Worm (Caenorhabditis elegans) whole organism, young adult: ENCODE measurements around the gene F45C12.17.
A peak's percentile ranks its signal among the peaks of the same experiment; 100 is the strongest.

ENCODE experiments used
- B0261.1 ChIP-seq: sonication (generic microtip); optimal IDR thresholded peaks from 2 replicates; lab custom pipeline; 2016; ENCODE audit warnings: mild to moderate bottlenecking, missing genetic modification characterization, moderate library complexity, missing compliant biosample characterization
- C17E4.6 ChIP-seq: fragments of 200-800 bp; sonication (Bioruptor generic); IDR thresholded peaks from 2 replicates; pipeline ENCODE4 v1.3.6; 2022; ENCODE audit warnings: missing genetic modification reagents, missing genetic modification characterization, missing compliant biosample characterization
- F23B12.7 ChIP-seq: sonication (generic microtip); optimal IDR thresholded peaks from 2 replicates; lab custom pipeline; 2017; ENCODE audit warnings: missing genetic modification characterization, mild to moderate bottlenecking, missing compliant biosample characterization, antibody characterized with exemption, moderate library complexity; ENCODE audit not compliant: insufficient read depth
- F33H1.4 ChIP-seq: fragments of 200-800 bp; sonication (Bioruptor generic); IDR thresholded peaks from 2 replicates; pipeline ENCODE4 v1.3.6; 2022; ENCODE audit warnings: missing genetic modification reagents, missing genetic modification characterization, missing compliant biosample characterization
- F52B5.7 ChIP-seq: sonication (generic microtip); optimal IDR thresholded peaks from 2 replicates; lab custom pipeline; 2016; ENCODE audit warnings: mild to moderate bottlenecking, missing genetic modification characterization, missing compliant biosample characterization
- F57C9.4 ChIP-seq: sonication (generic microtip); optimal IDR thresholded peaks from 2 replicates; lab custom pipeline; 2017; ENCODE audit warnings: mild to moderate bottlenecking, missing genetic modification characterization, missing compliant biosample characterization
- T26A5.8 ChIP-seq: sonication (generic microtip); optimal IDR thresholded peaks from 2 replicates; lab custom pipeline; 2016; ENCODE audit warnings: missing genetic modification characterization, missing compliant biosample characterization
- Y79H2A.3 ChIP-seq: fragments of 200-800 bp; sonication (Bioruptor generic); conservative IDR thresholded peaks from 2 replicates; pipeline ENCODE4 v1.3.6; 2022; ENCODE audit warnings: missing genetic modification reagents, missing genetic modification characterization, missing compliant biosample characterization
- ama-1 ChIP-seq, 3 experiments: fragments of 150-350 bp in 1 of 3; sonication (generic microtip) in 2 of 3; optimal IDR thresholded peaks; 2 replicates each; lab custom pipeline; 2014 to 2018; ENCODE audit warnings: missing biosample characterization in 2 of 3, missing genetic modification characterization in 2 of 3, missing genetic modification reagents in 2 of 3
- aptf-2 ChIP-seq: fragments of 200-800 bp; sonication (Bioruptor generic); conservative IDR thresholded peaks from 2 replicates; pipeline ENCODE4 v1.3.6; 2022; ENCODE audit warnings: missing genetic modification reagents, missing genetic modification characterization, missing compliant biosample characterization
- athp-1 ChIP-seq: sonication (generic microtip); optimal IDR thresholded peaks from 2 replicates; lab custom pipeline; 2017; ENCODE audit warnings: mild to moderate bottlenecking, missing genetic modification characterization, missing compliant biosample characterization
- attf-6 ChIP-seq: fragments of 200-800 bp; sonication (Bioruptor generic); IDR thresholded peaks from 2 replicates; pipeline ENCODE4 v1.3.6; 2022; ENCODE audit warnings: missing genetic modification reagents, missing genetic modification characterization, missing compliant biosample characterization
- bed-2 ChIP-seq: fragments of 200-800 bp; sonication (Bioruptor generic); IDR thresholded peaks from 2 replicates; pipeline ENCODE4 v1.3.6; 2022; ENCODE audit warnings: missing genetic modification reagents, missing genetic modification characterization, missing compliant biosample characterization
- ceh-58 ChIP-seq: fragments of 200-800 bp; sonication (Bioruptor generic); IDR thresholded peaks from 2 replicates; pipeline ENCODE4 v1.3.6; 2022; ENCODE audit warnings: missing genetic modification characterization, missing compliant biosample characterization
- ceh-79 ChIP-seq: sonication (generic microtip); optimal IDR thresholded peaks from 2 replicates; lab custom pipeline; 2017; ENCODE audit warnings: mild to moderate bottlenecking, missing genetic modification characterization, missing compliant biosample characterization
- efl-1 ChIP-seq: fragments of 150-350 bp; optimal IDR thresholded peaks from 2 replicates; lab custom pipeline; 2014; ENCODE audit warnings: missing biosample characterization, missing genetic modification reagents, missing genetic modification characterization
- ets-4 ChIP-seq: fragments of 200-800 bp; sonication (Bioruptor generic); optimal IDR thresholded peaks from 2 replicates; lab custom pipeline; 2018; ENCODE audit warnings: mild to moderate bottlenecking, missing genetic modification characterization, missing compliant biosample characterization
- hmg-20 ChIP-seq: fragments of 200-800 bp; sonication (Bioruptor generic); IDR thresholded peaks from 2 replicates; pipeline ENCODE4 v1.3.6; 2022; ENCODE audit warnings: missing genetic modification reagents, missing genetic modification characterization, missing compliant biosample characterization
- hrde-1 ChIP-seq: sonication (generic microtip); optimal IDR thresholded peaks from 2 replicates; lab custom pipeline; 2016; ENCODE audit warnings: missing genetic modification characterization, mild to moderate bottlenecking, missing compliant biosample characterization, moderate library complexity, missing genotype, missing genetic modification reagents, borderline replicate concordance
- lag-1 ChIP-seq: fragments of 200-800 bp; sonication (Bioruptor generic); IDR thresholded peaks from 2 replicates; pipeline ENCODE4 v1.3.6; 2022; ENCODE audit warnings: missing genetic modification reagents, missing genetic modification characterization, missing compliant biosample characterization
- lin-26 ChIP-seq: fragments of 200-800 bp; sonication (Bioruptor generic); IDR thresholded peaks from 2 replicates; pipeline ENCODE4 v1.3.6; 2022; ENCODE audit warnings: missing genetic modification reagents, missing genetic modification characterization, missing compliant biosample characterization
- lin-54 ChIP-seq: fragments of 200-800 bp; sonication (Bioruptor generic); optimal IDR thresholded peaks from 2 replicates; lab custom pipeline; 2018; ENCODE audit warnings: mild to moderate bottlenecking, missing genetic modification characterization, missing compliant biosample characterization
- nfyb-1 ChIP-seq: fragments of 200-800 bp; sonication (Bioruptor generic); IDR thresholded peaks from 2 replicates; pipeline ENCODE4 v1.3.6; 2022; ENCODE audit warnings: missing genetic modification reagents, missing genetic modification characterization, missing compliant biosample characterization
- nhr-120 ChIP-seq: fragments of 200-800 bp; sonication (Bioruptor generic); IDR thresholded peaks from 2 replicates; pipeline ENCODE4 v1.3.6; 2022; ENCODE audit warnings: missing genetic modification characterization, missing compliant biosample characterization
- nhr-80 ChIP-seq: sonication (generic microtip); optimal IDR thresholded peaks from 2 replicates; lab custom pipeline; 2016; ENCODE audit warnings: missing genetic modification characterization, missing compliant biosample characterization
- rcor-1 ChIP-seq: fragments of 200-800 bp; sonication (Bioruptor generic); IDR thresholded peaks from 2 replicates; pipeline ENCODE4 v1.3.6; 2022; ENCODE audit warnings: missing genetic modification reagents, missing genetic modification characterization, missing compliant biosample characterization
- repo-1 ChIP-seq: sonication (generic microtip); optimal IDR thresholded peaks from 2 replicates; lab custom pipeline; 2017; ENCODE audit warnings: mild to moderate bottlenecking, missing genetic modification characterization, missing compliant biosample characterization
- rpc-1 ChIP-seq, 2 experiments: fragments of 150-350 bp in 1 of 2; sonication (generic microtip) in 1 of 2; optimal IDR thresholded peaks; 2 replicates each; lab custom pipeline; 2014 to 2018; ENCODE audit warnings: missing biosample characterization in 1 of 2, missing genetic modification characterization in 1 of 2, missing genetic modification reagents in 1 of 2, missing genotype in 1 of 2
- sea-2 ChIP-seq: fragments of 200-800 bp; sonication (Bioruptor generic); IDR thresholded peaks from 2 replicates; pipeline ENCODE4 v1.3.6; 2022; ENCODE audit warnings: missing genetic modification characterization, missing compliant biosample characterization
- snpc-1.1 ChIP-seq: sonication (generic microtip); optimal IDR thresholded peaks from 2 replicates; lab custom pipeline; 2017; ENCODE audit warnings: missing genetic modification characterization, mild to moderate bottlenecking, missing compliant biosample characterization, antibody characterized with exemption, moderate library complexity, missing genotype, missing genetic modification reagents; ENCODE audit not compliant: insufficient read depth
- sptf-2 ChIP-seq: fragments of 200-800 bp; sonication (Bioruptor generic); optimal IDR thresholded peaks from 2 replicates; lab custom pipeline; 2018; ENCODE audit warnings: mild to moderate bottlenecking, missing genetic modification characterization, missing compliant biosample characterization
- tbp1 ChIP-seq: fragments of 200-800 bp; sonication (Bioruptor generic); optimal IDR thresholded peaks from 2 replicates; lab custom pipeline; 2018; ENCODE audit warnings: mild to moderate bottlenecking, missing genetic modification characterization, missing compliant biosample characterization
- tlf-1 ChIP-seq: fragments of 200-800 bp; sonication (Bioruptor generic); optimal IDR thresholded peaks from 2 replicates; lab custom pipeline; 2018; ENCODE audit warnings: mild to moderate bottlenecking, missing genetic modification characterization, missing compliant biosample characterization
- unc-62 ChIP-seq: fragments of 150-350 bp; optimal IDR thresholded peaks from 2 replicates; lab custom pipeline; 2014; ENCODE audit warnings: missing biosample characterization, missing genetic modification reagents, missing genetic modification characterization
- xnd-1 ChIP-seq: sonication (generic microtip); optimal IDR thresholded peaks from 2 replicates; lab custom pipeline; 2016; ENCODE audit warnings: missing genotype, missing genetic modification reagents, missing genetic modification characterization, missing compliant biosample characterization
- zim-3 ChIP-seq: sonication (generic microtip); optimal IDR thresholded peaks from 2 replicates; lab custom pipeline; 2017; ENCODE audit warnings: mild to moderate bottlenecking, missing genetic modification characterization, moderate library complexity, missing compliant biosample characterization
- ztf-25 ChIP-seq: fragments of 200-800 bp; sonication (Bioruptor generic); IDR thresholded peaks from 2 replicates; pipeline ENCODE4 v1.3.6; 2022; ENCODE audit warnings: missing genetic modification reagents, missing genetic modification characterization, missing compliant biosample characterization
- ztf-26 ChIP-seq: sonication (generic microtip); optimal IDR thresholded peaks from 2 replicates; lab custom pipeline; 2017; ENCODE audit warnings: missing genetic modification characterization, missing compliant biosample characterization
- ztf-28 ChIP-seq: fragments of 200-800 bp; sonication (Bioruptor generic); IDR thresholded peaks from 2 replicates; pipeline ENCODE4 v1.3.6; 2022; ENCODE audit warnings: missing genetic modification reagents, missing genetic modification characterization, missing compliant biosample characterization
- ztf-3 ChIP-seq: fragments of 200-800 bp; sonication (Bioruptor generic); optimal IDR thresholded peaks from 2 replicates; lab custom pipeline; 2018; ENCODE audit warnings: mild to moderate bottlenecking, missing genetic modification characterization, missing compliant biosample characterization

The F45C12.17 gene

ce11 chrII:1692827-1693226 is 33.1 kb upstream of the F45C12.17 start, which contains the start of gene fbxc-21:
fbxc-21 (minus strand) TSS chrII:1692927.
- TF ChIP-seq T26A5.8 (tag; lab: Kevin White, UChicago) (no peak), ztf-3 (GFP tag; lab: Kevin White, UChicago) (no peak), repo-1 (tag; lab: Kevin White, UChicago) (no peak), nfyb-1 (GFP tag; lab: Robert Waterston, UW) (no peak), hmg-20 (GFP tag; lab: Robert Waterston, UW) (no peak), ets-4 (GFP tag; lab: Kevin White, UChicago) (no peak), lin-54 (GFP tag; lab: Kevin White, UChicago) (no peak), lag-1 (GFP tag; lab: Robert Waterston, UW) (no peak), snpc-1.1 (tag; lab: Kevin White, UChicago) (no peak), F52B5.7 (tag; lab: Kevin White, UChicago) (no peak), rpc-1 (optimal IDR thresholded peaks at IDR 0.05; lab: Kevin White, UChicago) (no peak), rpc-1 (tag; optimal IDR thresholded peaks at IDR 0.05; lab: Kevin White, UChicago) (no peak), sea-2 (GFP tag; lab: Robert Waterston, UW) (no peak), efl-1 (GFP tag; lab: Kevin White, UChicago) (no peak), ama-1 (optimal IDR thresholded peaks at IDR 0.05; lab: Kevin White, UChicago) (no peak), ama-1 (GFP tag; optimal IDR thresholded peaks at IDR 0.05; lab: Kevin White, UChicago) (no peak), ceh-58 (GFP tag; lab: Robert Waterston, UW) (no peak), zim-3 (tag; lab: Kevin White, UChicago) (no peak), nhr-80 (tag; lab: Kevin White, UChicago) (no peak)

ce11 chrII:1694530-1694929 is 31.4 kb upstream of the F45C12.17 start, which contains the start of gene fbxc-26:
fbxc-26 (minus strand) TSS chrII:1694630.
- TF ChIP-seq efl-1 (GFP tag; lab: Kevin White, UChicago) = no peak
- TF ChIP-seq ets-4 (GFP tag; lab: Kevin White, UChicago) = no peak
- TF ChIP-seq rpc-1 (optimal IDR thresholded peaks at IDR 0.05; lab: Kevin White, UChicago) = no peak
- TF ChIP-seq rpc-1 (tag; optimal IDR thresholded peaks at IDR 0.05; lab: Kevin White, UChicago) = no peak
- no peak for TF ChIP-seq hrde-1
- TF ChIP-seq F33H1.4 = no peak
- no peak for TF ChIP-seq nhr-120
- TF ChIP-seq ztf-26 (tag; lab: Kevin White, UChicago) = no peak

DNA sequence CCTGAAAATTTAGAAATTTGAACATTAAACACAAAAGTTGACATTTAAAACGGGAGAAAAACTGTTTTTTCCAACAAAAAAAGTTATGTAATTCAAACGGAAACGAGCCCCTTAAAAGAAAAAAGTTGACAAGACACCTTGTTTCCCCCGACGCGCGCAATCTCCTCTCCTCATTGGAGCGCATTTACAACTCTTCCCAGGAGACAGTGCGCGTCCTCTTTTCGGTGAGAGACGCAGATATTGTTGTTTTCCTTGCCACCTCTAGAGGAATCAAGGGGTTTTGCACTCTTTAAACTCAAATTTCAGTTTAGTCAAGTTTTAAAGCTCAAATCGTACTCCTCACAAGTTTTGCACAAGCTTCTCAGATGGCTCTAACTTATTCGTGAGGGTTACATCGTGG is 30.1 kb upstream of the F45C12.17 start, which contains the start of gene F58E1.13:
F58E1.13 (minus strand) TSS at position 12 of the 400 bp plus-strand sequence.
- TF ChIP-seq xnd-1 (tag; lab: Kevin White, UChicago) = no peak
- peak; percentile 90 for TF ChIP-seq aptf-2
- no peak for TF ChIP-seq ztf-25 (GFP tag; lab: Robert Waterston, UW)
- TF ChIP-seq efl-1 (GFP tag; lab: Kevin White, UChicago) = peak; percentile 5

ce11 chrII:1700518-1701091 is 25.3 kb upstream of the F45C12.17 start:
- TF ChIP-seq tbp1 (GFP tag; lab: Kevin White, UChicago) (peak; percentile 76), rpc-1 (optimal IDR thresholded peaks at IDR 0.05; lab: Kevin White, UChicago) (peak; percentile 32), rpc-1 (tag; optimal IDR thresholded peaks at IDR 0.05; lab: Kevin White, UChicago) (peak; percentile 66), B0261.1 (tag; lab: Kevin White, UChicago) (peak; percentile 59), lin-26 (GFP tag; lab: Robert Waterston, UW) (peak; percentile 61; the same call in 1 of the 2 replicates)

DNA sequence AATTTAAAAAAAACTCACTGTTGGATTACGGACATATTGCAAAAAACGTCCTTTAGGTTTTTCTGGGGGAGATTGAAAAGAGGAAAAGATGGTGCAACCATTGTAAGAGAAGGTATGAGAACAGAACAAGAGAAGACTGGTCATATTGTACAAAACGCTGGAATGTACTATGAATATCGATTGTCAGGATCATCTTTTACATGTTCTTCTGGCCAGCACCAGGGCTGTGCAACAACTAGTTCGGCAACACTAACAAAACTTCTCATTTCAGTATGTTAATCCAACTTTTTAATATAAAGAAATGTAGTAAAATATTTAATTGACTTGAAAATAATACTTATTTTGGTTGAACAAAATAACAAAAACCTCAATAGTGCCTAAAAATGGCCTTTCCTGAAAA is 22.5 kb upstream of the F45C12.17 start, which contains the start of gene fbxb-47:
fbxb-47 (minus strand) TSS at position 101 of the 400 bp plus-strand sequence.
- TF ChIP-seq F23B12.7 (tag; lab: Kevin White, UChicago) = no peak
- TF ChIP-seq tlf-1 (GFP tag; lab: Kevin White, UChicago) = no peak
- no peak for TF ChIP-seq bed-2 (GFP tag; lab: Robert Waterston, UW)
- TF ChIP-seq sptf-2 (GFP tag; lab: Kevin White, UChicago) = no peak
- TF ChIP-seq aptf-2 = no peak
- no peak for TF ChIP-seq C17E4.6 (GFP tag; lab: Robert Waterston, UW)
- no peak for TF ChIP-seq ztf-3 (GFP tag; lab: Kevin White, UChicago)
- TF ChIP-seq unc-62 = no peak
- no peak for TF ChIP-seq attf-6 (GFP tag; lab: Robert Waterston, UW)
- no peak for TF ChIP-seq ceh-79 (tag; lab: Kevin White, UChicago)
- TF ChIP-seq rcor-1 (GFP tag; lab: Robert Waterston, UW) = no peak
- no peak for TF ChIP-seq zim-3 (tag; lab: Kevin White, UChicago)
- no peak for TF ChIP-seq ztf-28 (GFP tag; lab: Robert Waterston, UW)
- no peak for TF ChIP-seq athp-1 (tag; lab: Kevin White, UChicago)
- no peak for TF ChIP-seq Y79H2A.3 (GFP tag; lab: Robert Waterston, UW)
- no peak for TF ChIP-seq F57C9.4 (tag; lab: Kevin White, UChicago)
